Worm (Caenorhabditis elegans): Measurements from ENCODE around the gene T25B2.2.

Gene T25B2.2

DNA sequence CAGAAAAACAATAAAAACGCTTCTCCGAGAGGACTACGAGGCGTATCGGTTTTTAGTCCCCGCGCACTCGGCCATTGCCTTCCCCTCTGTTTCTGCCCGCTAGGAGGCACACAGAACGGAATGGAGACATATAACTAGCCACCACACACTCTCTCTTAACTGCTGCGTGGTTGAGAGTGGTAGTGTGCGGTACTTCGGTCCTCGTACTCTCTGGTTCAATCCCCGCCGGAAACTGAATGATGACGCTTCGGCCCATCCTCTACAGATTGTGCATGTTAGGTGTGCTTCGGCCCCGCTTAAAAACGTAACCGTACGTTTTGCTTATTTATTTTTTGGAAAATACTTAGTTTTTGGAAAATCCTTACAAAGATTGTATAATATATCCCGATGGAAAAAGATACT is 38.2 kb downstream of the T25B2.2 start, which contains the start of gene T13C5.6 (continued):
- TF ChIP-seq lir-3 (tag; optimal IDR thresholded peaks at IDR 0.05): peak; percentile 89
- peak; percentile 81 for TF ChIP-seq php-3 (GFP tag; IDR thresholded peaks at IDR 0.05)
- TF ChIP-seq dmd-6 (GFP tag; IDR thresholded peaks at IDR 0.05): peak; percentile 88
- peak; percentile 84 for TF ChIP-seq nhr-48 (tag; optimal IDR thresholded peaks at IDR 0.05)
- peak; percentile 73 for TF ChIP-seq set-16 (GFP tag; IDR thresholded peaks at IDR 0.05)
- TF ChIP-seq spr-1 (tag; optimal IDR thresholded peaks at IDR 0.05): peak; percentile 93
- TF ChIP-seq ctbp-1 (GFP tag; IDR thresholded peaks at IDR 0.05): peak; percentile 95
- TF ChIP-seq saeg-2 (GFP tag; IDR thresholded peaks at IDR 0.05): peak; percentile 91
- 0 out of 2 replicates have a peak, but pooled peaks have one; percentile 72 for TF ChIP-seq Y75B8A.6 (GFP tag; IDR thresholded peaks at IDR 0.05)
- TF ChIP-seq ceh-62 (tag; optimal IDR thresholded peaks at IDR 0.05): no peak
- TF ChIP-seq unc-130 (GFP tag; optimal IDR thresholded peaks at IDR 0.05): peak; percentile 77
- TF ChIP-seq dve-1 (tag; optimal IDR thresholded peaks at IDR 0.05; ENCODE audit: insufficient read depth): peak; percentile 92
- peak; percentile 91 for TF ChIP-seq F37D6.2 (tag; optimal IDR thresholded peaks at IDR 0.05)
- TF ChIP-seq nhr-10 (tag; optimal IDR thresholded peaks at IDR 0.05): peak; percentile 41
- peak; percentile 76 for TF ChIP-seq lin-38 (GFP tag; IDR thresholded peaks at IDR 0.05)
- TF ChIP-seq Y105C5A.15 (GFP tag; IDR thresholded peaks at IDR 0.05): peak; percentile 60; the same call in 1 of the 2 replicates
- no peak for TF ChIP-seq nhr-237 (tag; optimal IDR thresholded peaks at IDR 0.05)
- TF ChIP-seq nhr-111 (GFP tag; optimal IDR thresholded peaks at IDR 0.05): peak; percentile 90
- peak; percentile 64 for TF ChIP-seq dpl-1 (GFP tag; optimal IDR thresholded peaks at IDR 0.05)
- TF ChIP-seq madf-9 (GFP tag; conservative IDR thresholded peaks at IDR 0.05): peak; percentile 84
- peak; percentile 94 for TF ChIP-seq ceh-20 (GFP tag; IDR thresholded peaks at IDR 0.05)
- no peak for TF ChIP-seq nhr-76 (tag; optimal IDR thresholded peaks at IDR 0.05)
- TF ChIP-seq F49E8.2 (tag; optimal IDR thresholded peaks at IDR 0.05; ENCODE audit: borderline replicate concordance): peak; percentile 60
- TF ChIP-seq tra-1 (GFP tag; IDR thresholded peaks at IDR 0.05): peak; percentile 93
- no peak for TF ChIP-seq ZK546.5 (tag; optimal IDR thresholded peaks at IDR 0.05)
- 0 out of 2 replicates have a peak, but pooled peaks have one; percentile 27 for TF ChIP-seq daf-8 (GFP tag; IDR thresholded peaks at IDR 0.05)
- TF ChIP-seq nhr-102 (tag; optimal IDR thresholded peaks at IDR 0.05): peak; percentile 92
- peak; percentile 83 for TF ChIP-seq lim-7 (GFP tag; IDR thresholded peaks at IDR 0.05)
- TF ChIP-seq mxl-3 (GFP tag; optimal IDR thresholded peaks at IDR 0.05): peak; percentile 89
- peak; percentile 86 for TF ChIP-seq arid-1 (GFP tag; conservative IDR thresholded peaks at IDR 0.05)
- TF ChIP-seq gei-8 (GFP tag; optimal IDR thresholded peaks at IDR 0.05): peak; percentile 77
- peak; percentile 80 for TF ChIP-seq jun-1 (tag; optimal IDR thresholded peaks at IDR 0.05)
- TF ChIP-seq Y48G9A.11 (GFP tag; IDR thresholded peaks at IDR 0.05): peak; percentile 70
- TF ChIP-seq aha-1 (tag): peak; percentile 100
- TF ChIP-seq F44E2.7 (GFP tag; IDR thresholded peaks at IDR 0.05): peak; percentile 84; the same call in 1 of the 2 replicates
- peak; percentile 87 for TF ChIP-seq ztf-7 (tag; optimal IDR thresholded peaks at IDR 0.05)
- TF ChIP-seq egl-43 (GFP tag; IDR thresholded peaks at IDR 0.05): peak; percentile 98
- no peak for TF ChIP-seq ztf-11 (tag; optimal IDR thresholded peaks at IDR 0.05)
- TF ChIP-seq T20F7.1 (GFP tag; optimal IDR thresholded peaks at IDR 0.05): peak; percentile 75
- TF ChIP-seq pha-4 (GFP tag; IDR thresholded peaks at IDR 0.05): peak; percentile 92
- peak; percentile 9 for TF ChIP-seq pha-4 (tag; optimal IDR thresholded peaks at IDR 0.05)
- peak; percentile 52 for TF ChIP-seq pqm-1 (tag; optimal IDR thresholded peaks at IDR 0.05)
- peak; percentile 91 for TF ChIP-seq ZK337.2 (GFP tag; IDR thresholded peaks at IDR 0.05)
- no peak for TF ChIP-seq lin-39 (tag; optimal IDR thresholded peaks at IDR 0.05)
- TF ChIP-seq lin-29 (GFP tag; IDR thresholded peaks at IDR 0.05): peak; percentile 78; the same call in 1 of the 2 replicates
- TF ChIP-seq F26F4.8 (GFP tag; conservative IDR thresholded peaks at IDR 0.05): peak; percentile 85
- peak; percentile 89 for TF ChIP-seq spr-3 (GFP tag; optimal IDR thresholded peaks at IDR 0.05)
- peak; percentile 68 for TF ChIP-seq F10B5.3 (tag; optimal IDR thresholded peaks at IDR 0.05)
- peak; percentile 89 to 95; a peak in 3 of 4 replicates for TF ChIP-seq madf-5 (GFP tag; IDR thresholded peaks at IDR 0.05)
- peak; percentile 71 to 94 for TF ChIP-seq daf-16 (GFP tag; optimal IDR thresholded peaks at IDR 0.05)
- peak; percentile 81 for TF ChIP-seq daf-16 (tag; optimal IDR thresholded peaks at IDR 0.05)
- TF ChIP-seq snpc-4 (tag; optimal IDR thresholded peaks at IDR 0.05): no peak
